Fruit fly (Drosophila melanogaster) whole organism, prepupa: ENCODE measurements around the gene CG6938.

ENCODE experiments used
- CG10631 ChIP-seq: fragments of 200-800 bp; sonication (Bioruptor generic); optimal IDR thresholded peaks from 2 replicates; lab custom pipeline; 2016; ENCODE audit warnings: missing biosample characterization, missing genetic modification characterization
- CG16779 ChIP-seq: fragments of 200-800 bp; sonication (Bioruptor generic); optimal IDR thresholded peaks from 3 replicates; lab custom pipeline; 2017; ENCODE audit warnings: missing biosample characterization, mild to moderate bottlenecking, missing genetic modification characterization
- CG4318 ChIP-seq: fragments of 200-800 bp; sonication (Bioruptor generic); optimal IDR thresholded peaks from 3 replicates; lab custom pipeline; 2017; ENCODE audit warnings: missing biosample characterization, mild to moderate bottlenecking, missing genetic modification characterization
- OdsH ChIP-seq: fragments of 200-800 bp; sonication (Bioruptor generic); optimal IDR thresholded peaks from 3 replicates; lab custom pipeline; 2016; ENCODE audit warnings: missing biosample characterization, missing genetic modification characterization
- Sox102F ChIP-seq: fragments of 200-800 bp; sonication (Bioruptor generic); optimal IDR thresholded peaks from 2 replicates; lab custom pipeline; 2016; ENCODE audit warnings: missing biosample characterization, mild to moderate bottlenecking, missing genetic modification characterization
- achi ChIP-seq: fragments of 200-800 bp; sonication (Bioruptor generic); optimal IDR thresholded peaks from 3 replicates; lab custom pipeline; 2016; ENCODE audit warnings: missing biosample characterization, missing genetic modification characterization
- acj6 ChIP-seq: fragments of 200-800 bp; sonication (Bioruptor generic); optimal IDR thresholded peaks from 3 replicates; lab custom pipeline; 2016; ENCODE audit warnings: missing biosample characterization, missing genetic modification characterization
- fd59A ChIP-seq: fragments of 200-800 bp; sonication (Bioruptor generic); optimal IDR thresholded peaks from 2 replicates; lab custom pipeline; 2017; ENCODE audit warnings: missing biosample characterization, mild to moderate bottlenecking, missing genetic modification characterization, missing genetic modification reagents
- fkh ChIP-seq: fragments of 200-800 bp; sonication (Bioruptor generic); optimal IDR thresholded peaks from 3 replicates; lab custom pipeline; 2017; ENCODE audit warnings: missing biosample characterization, mild to moderate bottlenecking, missing genetic modification characterization, moderate library complexity
- topi ChIP-seq: fragments of 200-800 bp; sonication (Bioruptor generic); optimal IDR thresholded peaks from 3 replicates; lab custom pipeline; 2016; ENCODE audit warnings: missing biosample characterization, missing genetic modification characterization

DNA sequence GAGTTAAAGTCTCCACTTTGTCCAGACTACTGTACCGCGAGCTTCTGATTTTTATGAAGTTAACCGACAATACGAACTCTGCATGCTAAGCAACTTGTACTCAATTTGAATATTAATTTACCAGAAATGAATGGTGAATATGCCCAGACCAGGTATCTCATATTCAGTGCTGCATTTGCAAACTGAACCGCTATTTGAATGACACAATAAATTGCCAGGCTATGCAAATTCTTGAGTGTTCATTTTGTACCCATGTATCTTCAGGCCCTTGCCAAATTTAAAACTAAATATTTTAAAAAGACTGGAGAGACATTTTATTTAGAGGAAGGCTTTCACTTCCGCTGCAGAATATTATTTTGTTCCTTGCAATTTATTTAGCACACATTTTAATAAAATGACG lies 43.2 kb downstream of the CG6938 start:
- TF ChIP-seq OdsH (GFP tag; lab: Kevin White, UChicago) (no peak), fkh (GFP tag; lab: Kevin White, UChicago) (no peak), Sox102F (GFP tag; lab: Kevin White, UChicago) (no peak), CG4318 (no peak), topi (GFP tag; lab: Kevin White, UChicago) (no peak), CG10631 (GFP tag; lab: Kevin White, UChicago) (no peak), CG16779 (tag; lab: Kevin White, UChicago) (no peak), achi (GFP tag; lab: Kevin White, UChicago) (no peak), fd59A (GFP tag; lab: Kevin White, UChicago) (no peak), acj6 (GFP tag; lab: Kevin White, UChicago) (no peak)
